Worm (Caenorhabditis elegans) whole organism, midembryonic: ENCODE measurements around the gene str-57.

Experiments used
- flt-1 ChIP-seq: fragments of 200-800 bp; sonication (Bioruptor generic); IDR thresholded peaks from 2 replicates; pipeline ENCODE4 v1.3.6; 2022; ENCODE audit warnings: missing genetic modification characterization, missing compliant biosample characterization
- klf-2 ChIP-seq: fragments of 200-800 bp; sonication (Bioruptor generic); conservative IDR thresholded peaks from 2 replicates; pipeline ENCODE4 v1.3.6; 2022; ENCODE audit warnings: missing genetic modification reagents, missing genetic modification characterization, missing compliant biosample characterization
- med-1 ChIP-seq: sonication (generic microtip); optimal IDR thresholded peaks from 2 replicates; lab custom pipeline; 2017; ENCODE audit warnings: missing genetic modification characterization, mild to moderate bottlenecking, missing compliant biosample characterization, antibody characterized with exemption, missing genetic modification reagents; ENCODE audit not compliant: insufficient read depth

DNA sequence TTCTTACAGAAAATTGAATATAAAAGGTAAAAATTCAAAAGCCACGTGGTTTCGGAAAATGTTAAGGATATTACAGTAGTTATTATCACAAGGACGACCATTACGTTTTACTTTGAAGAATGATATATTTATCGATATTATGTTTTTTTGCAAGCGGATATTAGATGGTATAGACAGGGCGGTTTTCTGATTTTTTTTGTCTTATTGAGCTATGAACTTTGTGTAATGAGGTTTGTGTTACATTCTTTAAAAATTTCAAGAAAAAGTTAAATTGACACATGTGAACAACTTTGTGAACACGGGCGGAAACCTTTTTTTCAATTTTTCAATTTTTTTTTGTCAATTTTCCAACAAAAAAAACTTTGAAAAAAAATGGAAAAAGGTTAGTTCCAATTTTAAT lies 45.6 kb upstream of the str-57 start, which contains the start of gene srbc-50:
- TF ChIP-seq klf-2 (GFP tag; lab: Robert Waterston, UW) (no peak), med-1 (no peak), flt-1 (GFP tag; lab: Robert Waterston, UW) (no peak)
